Fruit fly (Drosophila melanogaster): ENCODE results near the gene hzg.

dm6 chr3L:15979240-15979639, 25.3 kb downstream of the hzg start:
- TF ChIP-seq kay (GFP tag; ENCODE audit: borderline replicate concordance): no peak
- TF ChIP-seq CG7101 (tag; optimal IDR thresholded peaks at IDR 0.05): no peak
- TF ChIP-seq CG14711 (tag; optimal IDR thresholded peaks at IDR 0.05): no peak
- TF ChIP-seq CG12768 (GFP tag; optimal IDR thresholded peaks at IDR 0.05): no peak
- no peak for TF ChIP-seq pad (GFP tag; optimal IDR thresholded peaks at IDR 0.05)
- no peak for TF ChIP-seq toe (GFP tag; optimal IDR thresholded peaks at IDR 0.05)
